Worm (Caenorhabditis elegans): Measurements from ENCODE around the gene F54B11.7.

The F54B11.7 gene

ce11 chrX:13596003-13596767, 4.1 kb upstream of the F54B11.7 start, which contains the start of gene F54B11.5:
Gene F54B11.5 (minus strand): TSS chrX:13596068.
- TF ChIP-seq irx-1 (tag; optimal IDR thresholded peaks at IDR 0.05) (no peak), nhr-237 (tag; optimal IDR thresholded peaks at IDR 0.05) (no peak), nhr-84 (tag; optimal IDR thresholded peaks at IDR 0.05) (no peak), tlp-1 (tag; optimal IDR thresholded peaks at IDR 0.05) (no peak), ztf-4 (tag; optimal IDR thresholded peaks at IDR 0.05) (no peak), skn-1 (tag; optimal IDR thresholded peaks at IDR 0.05) (peak; percentile 38), ceh-8 (GFP tag; optimal IDR thresholded peaks at IDR 0.05) (peak; percentile 58), nhr-90 (tag; optimal IDR thresholded peaks at IDR 0.05; ENCODE audit: poor library complexity) (no peak), aha-1 (tag; optimal IDR thresholded peaks at IDR 0.05) (no peak), lin-39 (tag; optimal IDR thresholded peaks at IDR 0.05) (no peak), ceh-63 (GFP tag; optimal IDR thresholded peaks at IDR 0.05) (no peak), aly-2 (tag; optimal IDR thresholded peaks at IDR 0.05) (no peak), C04F5.9 (tag; optimal IDR thresholded peaks at IDR 0.05) (no peak), lin-35 (GFP tag; optimal IDR thresholded peaks at IDR 0.05) (peak; percentile 53 to 73), tbx-2 (tag; optimal IDR thresholded peaks at IDR 0.05) (peak; percentile 46), vab-15 (tag; optimal IDR thresholded peaks at IDR 0.05) (no peak), grh-1 (GFP tag; IDR thresholded peaks at IDR 0.05) (no peak), efl-3 (GFP tag; optimal IDR thresholded peaks at IDR 0.05) (no peak), ceh-82 (tag; optimal IDR thresholded peaks at IDR 0.05) (peak in 2 of 3 experiments; percentile 17 to 52), nhr-77 (tag; optimal IDR thresholded peaks at IDR 0.05) (no peak), ces-1 (GFP tag; optimal IDR thresholded peaks at IDR 0.05) (no peak), swsn-7 (tag; optimal IDR thresholded peaks at IDR 0.05) (peak; percentile 54), Y116A8C.19 (tag; optimal IDR thresholded peaks at IDR 0.05; ENCODE audit: borderline replicate concordance) (no peak), snu-23 (GFP tag; optimal IDR thresholded peaks at IDR 0.05) (peak; percentile 70), nhr-11 (tag; optimal IDR thresholded peaks at IDR 0.05) (no peak), lin-15B (tag; optimal IDR thresholded peaks at IDR 0.05) (peak; percentile 3), nhr-85 (tag) (no peak), hlh-17 (GFP tag; optimal IDR thresholded peaks at IDR 0.05; ENCODE audit: borderline replicate concordance) (no peak), nhr-12 (tag; optimal IDR thresholded peaks at IDR 0.05) (no peak), F16B12.6 (tag; optimal IDR thresholded peaks at IDR 0.05) (no peak), unc-130 (tag; optimal IDR thresholded peaks at IDR 0.05) (peak; percentile 15), pax-3 (tag; optimal IDR thresholded peaks at IDR 0.05) (no peak), egl-13 (tag; optimal IDR thresholded peaks at IDR 0.05) (peak; percentile 34), nhr-71 (tag; optimal IDR thresholded peaks at IDR 0.05) (peak; percentile 76), lin-14 (GFP tag; optimal IDR thresholded peaks at IDR 0.05) (peak; percentile 74), elt-2 (tag; optimal IDR thresholded peaks at IDR 0.05) (peak; percentile 30), jun-1 (tag; optimal IDR thresholded peaks at IDR 0.05) (peak; percentile 1), pqm-1 (tag; optimal IDR thresholded peaks at IDR 0.05) (no peak), lin-13 (GFP tag; optimal IDR thresholded peaks at IDR 0.05) (no peak), fkh-4 (tag; optimal IDR thresholded peaks at IDR 0.05; ENCODE audit: borderline replicate concordance) (no peak), snpc-4 (tag; optimal IDR thresholded peaks at IDR 0.05) (peak; percentile 5), mdl-1 (tag; optimal IDR thresholded peaks at IDR 0.05) (peak in 1 of 2 experiments; percentile 76), nhr-19 (GFP tag; conservative IDR thresholded peaks at IDR 0.05) (0 out of 2 replicates have a peak, but pooled peaks have one; percentile 24), mab-9 (GFP tag; IDR thresholded peaks at IDR 0.05) (no peak), ceh-88 (GFP tag; IDR thresholded peaks at IDR 0.05) (no peak), C16A3.4 (tag; optimal IDR thresholded peaks at IDR 0.05) (peak; percentile 50), ama-1 (optimal IDR thresholded peaks at IDR 0.05) (no peak), fkh-10 (GFP tag; optimal IDR thresholded peaks at IDR 0.05) (no peak), zag-1 (tag; optimal IDR thresholded peaks at IDR 0.05) (no peak), hlh-4 (tag; optimal IDR thresholded peaks at IDR 0.05) (no peak), unc-30 (tag; optimal IDR thresholded peaks at IDR 0.05) (no peak), blmp-1 (tag; optimal IDR thresholded peaks at IDR 0.05) (peak; percentile 42), elt-3 (tag; optimal IDR thresholded peaks at IDR 0.05) (peak in 1 of 6 experiments; percentile 10)
